Worm (Caenorhabditis elegans): ENCODE results near the gene scd-2.

scd-2 gene

DNA sequence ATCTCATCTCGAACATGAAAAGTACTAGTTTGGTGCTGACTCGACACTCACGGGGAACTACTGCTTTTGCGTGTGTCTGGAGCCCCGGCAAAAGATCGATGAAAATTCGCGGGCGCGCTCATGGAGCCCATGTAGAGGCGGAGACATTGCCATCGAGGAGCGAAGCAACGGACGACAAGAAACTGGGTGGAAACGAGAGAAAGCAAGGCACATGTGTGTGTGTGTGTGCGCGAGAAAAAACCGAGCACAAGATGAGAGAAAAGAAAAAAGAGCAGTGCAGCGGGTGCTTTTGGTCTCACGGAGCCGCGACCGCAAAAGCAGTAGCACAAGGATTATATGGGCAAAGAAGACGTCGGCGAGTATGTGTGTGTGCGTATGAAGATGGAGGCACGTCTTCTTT is 25.7 kb downstream of the scd-2 start:
- TF ChIP-seq jun-1 (tag; optimal IDR thresholded peaks at IDR 0.05), result no peak
- TF ChIP-seq Y5F2A.4 (GFP tag; optimal IDR thresholded peaks at IDR 0.05), result no peak
- TF ChIP-seq ceh-32 (tag; optimal IDR thresholded peaks at IDR 0.05; ENCODE audit: poor library complexity), result no peak
- TF ChIP-seq ama-1 (optimal IDR thresholded peaks at IDR 0.05), result no peak
- TF ChIP-seq mep-1 (tag; optimal IDR thresholded peaks at IDR 0.05), result peak; percentile 57
- TF ChIP-seq nhr-25 (tag; optimal IDR thresholded peaks at IDR 0.05; ENCODE audit: borderline replicate concordance, insufficient read depth), result no peak
- TF ChIP-seq mxl-2 (GFP tag; conservative IDR thresholded peaks at IDR 0.05), result no peak
- no peak for TF ChIP-seq zfp-3 (GFP tag; conservative IDR thresholded peaks at IDR 0.05)
- no peak for TF ChIP-seq unc-62 (GFP tag; optimal IDR thresholded peaks at IDR 0.05 in 1 of 2)
- TF ChIP-seq unc-62 (tag; optimal IDR thresholded peaks at IDR 0.05), result no peak
- TF ChIP-seq madf-9 (GFP tag; conservative IDR thresholded peaks at IDR 0.05), result no peak
- TF ChIP-seq lim-7 (GFP tag; IDR thresholded peaks at IDR 0.05), result no peak
- TF ChIP-seq tag-97 (GFP tag; IDR thresholded peaks at IDR 0.05), result no peak
- TF ChIP-seq D1046.2 (GFP tag; IDR thresholded peaks at IDR 0.05), result no peak
- no peak for TF ChIP-seq R02D3.7 (tag; optimal IDR thresholded peaks at IDR 0.05)
- peak in 1 of 2 experiments; percentile 19 for TF ChIP-seq lsy-2 (tag; optimal IDR thresholded peaks at IDR 0.05)
- no peak for TF ChIP-seq fos-1 (tag; optimal IDR thresholded peaks at IDR 0.05)
- no peak for TF ChIP-seq daf-12 (tag; optimal IDR thresholded peaks at IDR 0.05)
- TF ChIP-seq hlh-11 (tag; optimal IDR thresholded peaks at IDR 0.05), result peak; percentile 35
- no peak for TF ChIP-seq zip-11 (GFP tag; IDR thresholded peaks at IDR 0.05)
- TF ChIP-seq attf-4 (tag; optimal IDR thresholded peaks at IDR 0.05), result no peak
- TF ChIP-seq skn-1 (tag; optimal IDR thresholded peaks at IDR 0.05), result no peak
- no peak for TF ChIP-seq T26A8.4 (GFP tag; IDR thresholded peaks at IDR 0.05)
- peak; percentile 30; the same call in 1 of the 2 replicates for TF ChIP-seq dmd-6 (GFP tag; IDR thresholded peaks at IDR 0.05)
- TF ChIP-seq nhr-6 (tag; optimal IDR thresholded peaks at IDR 0.05), result no peak
- no peak for TF ChIP-seq nhr-237 (tag; optimal IDR thresholded peaks at IDR 0.05)
- no peak for TF ChIP-seq duxl-1 (tag; optimal IDR thresholded peaks at IDR 0.05; ENCODE audit: poor library complexity)
- TF ChIP-seq hmg-1.1 (GFP tag; IDR thresholded peaks at IDR 0.05), result peak; percentile 73
- TF ChIP-seq ceh-44 (GFP tag; IDR thresholded peaks at IDR 0.05), result no peak; the same call in 1 of the 2 replicates
- TF ChIP-seq egl-27 (tag; optimal IDR thresholded peaks at IDR 0.05), result no peak
- TF ChIP-seq nhr-28 (tag; optimal IDR thresholded peaks at IDR 0.05), result no peak
- no peak for TF ChIP-seq nhr-102 (tag; optimal IDR thresholded peaks at IDR 0.05)
- no peak for TF ChIP-seq php-3 (GFP tag; IDR thresholded peaks at IDR 0.05)
- TF ChIP-seq hif-1 (tag; optimal IDR thresholded peaks at IDR 0.05), result peak in 1 of 2 experiments; percentile 62
- TF ChIP-seq pqm-1 (tag; optimal IDR thresholded peaks at IDR 0.05), result no peak
- TF ChIP-seq mdl-1 (tag; optimal IDR thresholded peaks at IDR 0.05), result peak in 1 of 2 experiments; percentile 83
- no peak for TF ChIP-seq nhr-11 (tag; optimal IDR thresholded peaks at IDR 0.05)
- TF ChIP-seq unc-130 (GFP tag; optimal IDR thresholded peaks at IDR 0.05), result no peak
- TF ChIP-seq ZK337.2 (GFP tag; IDR thresholded peaks at IDR 0.05), result no peak
- TF ChIP-seq nhr-10 (tag; optimal IDR thresholded peaks at IDR 0.05), result no peak
- TF ChIP-seq ztf-7 (tag; optimal IDR thresholded peaks at IDR 0.05), result no peak
- TF ChIP-seq mes-2 (tag; optimal IDR thresholded peaks at IDR 0.05; ENCODE audit: poor library complexity, severe bottlenecking), result peak; percentile 18
- TF ChIP-seq ceh-82 (tag; optimal IDR thresholded peaks at IDR 0.05), result no peak
- TF ChIP-seq snpc-1.2 (GFP tag; IDR thresholded peaks at IDR 0.05), result no peak
- 0 out of 2 replicates have a peak, but pooled peaks have one; percentile 24 for TF ChIP-seq Y48G9A.11 (GFP tag; IDR thresholded peaks at IDR 0.05)
- TF ChIP-seq madf-5 (GFP tag; IDR thresholded peaks at IDR 0.05), result no peak
- TF ChIP-seq lin-29 (GFP tag; IDR thresholded peaks at IDR 0.05), result no peak
- TF ChIP-seq F26F4.8 (GFP tag; conservative IDR thresholded peaks at IDR 0.05), result no peak
- TF ChIP-seq lin-38 (GFP tag; IDR thresholded peaks at IDR 0.05), result no peak; the same call in 1 of the 2 replicates
- TF ChIP-seq hlh-30 (tag; optimal IDR thresholded peaks at IDR 0.05; ENCODE audit: insufficient read depth), result peak; percentile 85
- TF ChIP-seq mxl-3 (GFP tag; optimal IDR thresholded peaks at IDR 0.05), result peak; percentile 24
- TF ChIP-seq nhr-111 (GFP tag; optimal IDR thresholded peaks at IDR 0.05), result no peak
